Fruit fly (Drosophila melanogaster) whole organism: ENCODE results near the gene Atac1.

Experiments used
- CG8478 ChIP-seq: fragments of >200 bp; optimal IDR thresholded peaks from 2 replicates; lab custom pipeline; 2018; ENCODE audit warnings: inconsistent platforms
- Dll ChIP-seq: fragments of >200 bp; optimal IDR thresholded peaks from 2 replicates; lab custom pipeline; 2017
- EcR ChIP-seq, 2 experiments: fragments of >200 bp; optimal IDR thresholded peaks; 2 replicates each; lab custom pipeline; 2017; ENCODE audit warnings: missing biosample characterization in 2 of 2, missing genetic modification characterization in 2 of 2, missing genetic modification reagents in 2 of 2
- pan ChIP-seq: fragments of >200 bp; optimal IDR thresholded peaks from 2 replicates; lab custom pipeline; 2017
- psq ChIP-seq: fragments of >200 bp; optimal IDR thresholded peaks from 2 replicates; lab custom pipeline; 2017
- usp ChIP-seq: fragments of >200 bp; optimal IDR thresholded peaks from 2 replicates; lab custom pipeline; 2017; ENCODE audit warnings: missing biosample characterization, missing genetic modification characterization, mixed read lengths

dm6 chr2L:6945088-6945487 lies 15.0 kb downstream of the Atac1 start, which contains the start of gene Fgop2:
- no peak for TF ChIP-seq Dll (lab: Kevin White, UChicago)
- no peak for TF ChIP-seq CG8478
- TF ChIP-seq psq (lab: Kevin White, UChicago): no peak
- no peak for TF ChIP-seq usp
- no peak for TF ChIP-seq pan (lab: Kevin White, UChicago)
- no peak for TF ChIP-seq EcR (GFP tag; optimal IDR thresholded peaks at IDR 0.05; lab: Kevin White, UChicago)
